Worm (Caenorhabditis elegans): ENCODE results near the gene F53H4.4.

The F53H4.4 gene

DNA sequence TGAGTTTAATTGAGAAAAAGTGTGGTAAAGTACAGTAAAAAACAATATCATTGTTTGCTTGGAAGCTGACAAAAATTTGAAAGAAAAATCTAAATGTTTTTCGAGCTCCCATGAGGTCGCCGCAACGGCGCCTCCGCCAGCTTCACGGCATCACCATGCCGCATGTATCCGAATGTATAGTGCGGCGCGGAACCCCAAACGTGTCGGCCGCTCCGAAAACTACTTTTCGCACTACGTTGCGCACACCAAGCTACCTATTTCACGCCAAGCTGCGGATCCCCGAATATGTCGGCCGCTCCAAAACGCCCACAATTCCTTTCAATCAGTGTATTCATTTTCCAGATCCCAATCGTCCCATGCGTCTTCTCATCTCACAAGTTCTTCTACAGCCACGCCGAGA lies 15.2 kb upstream of the F53H4.4 start:
- TF ChIP-seq nhr-85 (tag) (peak; percentile 7), snpc-4 (tag; optimal IDR thresholded peaks at IDR 0.05) (peak; percentile 69), egl-13 (tag; optimal IDR thresholded peaks at IDR 0.05) (no peak), sptf-1 (tag; optimal IDR thresholded peaks at IDR 0.05) (no peak), mep-1 (tag; optimal IDR thresholded peaks at IDR 0.05) (no peak), unc-30 (tag; optimal IDR thresholded peaks at IDR 0.05) (no peak), efl-1 (optimal IDR thresholded peaks at IDR 0.05) (no peak), efl-1 (GFP tag; optimal IDR thresholded peaks at IDR 0.05 in 1 of 2) (peak in 1 of 2 experiments; percentile 66)

DNA sequence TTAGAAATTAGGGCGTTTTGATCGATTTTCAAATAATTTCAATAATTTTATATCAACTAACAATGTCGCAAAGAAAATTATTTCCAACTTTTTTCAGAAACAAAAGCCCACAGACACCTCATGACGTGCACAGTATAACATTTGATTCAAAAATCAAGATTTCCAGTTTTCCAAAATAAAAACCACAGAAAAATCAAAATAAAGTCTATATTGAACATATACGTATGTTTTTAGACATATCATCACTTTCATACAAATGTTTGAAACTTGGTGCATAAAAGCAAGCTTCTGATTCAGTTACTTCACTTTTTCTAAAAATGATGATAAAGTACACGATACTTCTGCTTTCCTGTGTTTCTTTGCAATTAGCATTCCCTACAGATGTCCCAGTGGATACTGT lies 9.3 kb upstream of the F53H4.4 start, which contains the start of gene F53H4.2:
F53H4.2 (plus strand) TSS at position 301 of the 400 bp plus-strand sequence.
- TF ChIP-seq unc-62 (GFP tag; optimal IDR thresholded peaks at IDR 0.05) (no peak), sox-4 (tag; optimal IDR thresholded peaks at IDR 0.05) (no peak), nhr-77 (tag; optimal IDR thresholded peaks at IDR 0.05) (no peak), hpl-2 (GFP tag; optimal IDR thresholded peaks at IDR 0.05) (no peak), pag-3 (tag; optimal IDR thresholded peaks at IDR 0.05; ENCODE audit: borderline replicate concordance, insufficient read depth) (no peak), nhr-11 (tag; optimal IDR thresholded peaks at IDR 0.05) (no peak), swsn-7 (tag; optimal IDR thresholded peaks at IDR 0.05) (no peak), efl-3 (GFP tag; optimal IDR thresholded peaks at IDR 0.05) (no peak), ceh-88 (GFP tag; IDR thresholded peaks at IDR 0.05) (no peak), elt-2 (tag; optimal IDR thresholded peaks at IDR 0.05) (no peak)

DNA sequence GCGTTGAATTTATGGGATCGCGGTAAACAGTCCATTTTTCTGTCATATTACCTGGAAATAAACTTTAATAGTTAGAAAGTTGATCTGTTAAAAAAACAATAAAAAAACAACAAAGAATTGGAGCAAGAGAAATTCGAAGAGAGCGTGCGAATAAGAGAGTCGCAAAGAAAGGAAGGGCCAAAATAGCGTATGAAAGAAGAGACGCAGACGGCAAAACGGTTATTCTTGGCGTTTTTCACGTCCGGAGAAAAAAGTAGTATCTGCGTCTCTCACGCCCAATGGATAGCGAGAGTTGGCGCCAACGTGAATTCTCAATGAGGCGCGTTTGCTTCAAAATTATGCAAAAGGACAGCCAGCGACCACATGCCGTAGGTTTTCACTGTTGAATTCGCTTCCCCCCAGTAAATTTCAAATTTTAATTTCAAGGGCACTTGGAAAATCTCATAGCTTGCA lies 5.6 kb upstream of the F53H4.4 start, which contains the start of gene F53H4.6:
F53H4.6 (minus strand) TSS at position 51 of the 453 bp plus-strand sequence.
- TF ChIP-seq ces-1 (GFP tag; optimal IDR thresholded peaks at IDR 0.05) (no peak), lsy-2 (tag; optimal IDR thresholded peaks at IDR 0.05) (peak; percentile 13 to 54), hlh-4 (tag; optimal IDR thresholded peaks at IDR 0.05) (no peak), ceh-63 (GFP tag; optimal IDR thresholded peaks at IDR 0.05) (no peak), nhr-20 (tag; optimal IDR thresholded peaks at IDR 0.05) (peak; percentile 24), efl-1 (optimal IDR thresholded peaks at IDR 0.05) (peak; percentile 55 to 89), efl-1 (GFP tag; optimal IDR thresholded peaks at IDR 0.05 in 1 of 2) (peak; percentile 38 to 76), unc-98 (GFP tag; IDR thresholded peaks at IDR 0.05) (no peak), mep-1 (tag; optimal IDR thresholded peaks at IDR 0.05) (no peak), efl-3 (GFP tag; optimal IDR thresholded peaks at IDR 0.05) (no peak), tlp-1 (tag; optimal IDR thresholded peaks at IDR 0.05) (no peak), nhr-84 (tag; optimal IDR thresholded peaks at IDR 0.05) (no peak), ceh-88 (GFP tag; IDR thresholded peaks at IDR 0.05) (peak; percentile 78), C16A3.4 (tag; optimal IDR thresholded peaks at IDR 0.05) (no peak), alr-1 (tag; optimal IDR thresholded peaks at IDR 0.05; ENCODE audit: borderline replicate concordance) (no peak), nhr-90 (tag; optimal IDR thresholded peaks at IDR 0.05; ENCODE audit: poor library complexity) (no peak), egl-27 (tag; optimal IDR thresholded peaks at IDR 0.05) (no peak), ceh-90 (tag; optimal IDR thresholded peaks at IDR 0.05) (no peak), sptf-1 (tag; optimal IDR thresholded peaks at IDR 0.05) (no peak), pag-3 (tag; optimal IDR thresholded peaks at IDR 0.05; ENCODE audit: borderline replicate concordance, insufficient read depth) (no peak), aly-2 (tag; optimal IDR thresholded peaks at IDR 0.05) (no peak), elt-3 (tag; optimal IDR thresholded peaks at IDR 0.05) (no peak), hlh-17 (GFP tag; optimal IDR thresholded peaks at IDR 0.05; ENCODE audit: borderline replicate concordance) (no peak), fkh-8 (tag; optimal IDR thresholded peaks at IDR 0.05) (peak; percentile 46), vab-15 (tag; optimal IDR thresholded peaks at IDR 0.05) (no peak), ceh-8 (GFP tag; optimal IDR thresholded peaks at IDR 0.05) (no peak), ztf-4 (tag; optimal IDR thresholded peaks at IDR 0.05) (no peak), nhr-28 (tag; optimal IDR thresholded peaks at IDR 0.05) (no peak), mdl-1 (tag; optimal IDR thresholded peaks at IDR 0.05) (no peak), C34B4.2 (tag; optimal IDR thresholded peaks at IDR 0.05) (no peak), aha-1 (tag; optimal IDR thresholded peaks at IDR 0.05) (no peak), ceh-82 (tag; optimal IDR thresholded peaks at IDR 0.05) (no peak), blmp-1 (tag; optimal IDR thresholded peaks at IDR 0.05) (no peak), nhr-71 (tag; optimal IDR thresholded peaks at IDR 0.05) (peak; percentile 66), unc-30 (tag; optimal IDR thresholded peaks at IDR 0.05) (no peak), mef-2 (tag; optimal IDR thresholded peaks at IDR 0.05) (no peak), fkh-4 (tag; optimal IDR thresholded peaks at IDR 0.05; ENCODE audit: borderline replicate concordance) (no peak), zag-1 (tag; optimal IDR thresholded peaks at IDR 0.05) (no peak), hpl-2 (GFP tag; optimal IDR thresholded peaks at IDR 0.05) (no peak), lin-39 (tag; optimal IDR thresholded peaks at IDR 0.05) (no peak)
